Worm (Caenorhabditis elegans) whole organism, mixed stage, embryonic: ENCODE results near the gene snf-5.

Source experiments
- M03D4.4 ChIP-seq: sonication (generic microtip); optimal IDR thresholded peaks from 2 replicates; lab custom pipeline; 2017; ENCODE audit warnings: mild to moderate bottlenecking, missing genetic modification characterization, missing compliant biosample characterization
- bed-3 ChIP-seq: fragments of 200-800 bp; sonication (Bioruptor generic); optimal IDR thresholded peaks from 3 replicates; lab custom pipeline; 2018; ENCODE audit warnings: mild to moderate bottlenecking, missing genetic modification characterization, moderate library complexity, missing compliant biosample characterization
- ceh-83 ChIP-seq: fragments of 200-800 bp; sonication (Bioruptor generic); optimal IDR thresholded peaks from 2 replicates; lab custom pipeline; 2018; ENCODE audit warnings: mild to moderate bottlenecking, missing genetic modification characterization, missing compliant biosample characterization
- ham-2 ChIP-seq: fragments of 200-800 bp; sonication (Bioruptor generic); optimal IDR thresholded peaks from 2 replicates; lab custom pipeline; 2018; ENCODE audit warnings: mild to moderate bottlenecking, missing genetic modification characterization, missing compliant biosample characterization
- lsy-2 ChIP-seq: fragments of 150-350 bp; optimal IDR thresholded peaks from 2 replicates; lab custom pipeline; 2014; ENCODE audit warnings: missing biosample characterization, missing genetic modification characterization
- mab-5 ChIP-seq: fragments of 150-350 bp; optimal IDR thresholded peaks from 2 replicates; lab custom pipeline; 2014; ENCODE audit warnings: missing biosample characterization, missing genetic modification characterization
- nhr-12 ChIP-seq: fragments of 150-350 bp; optimal IDR thresholded peaks from 2 replicates; lab custom pipeline; 2014; ENCODE audit warnings: missing biosample characterization, missing genetic modification characterization

Gene snf-5

ce11 chrII:12813253-12813652, 52.3 kb downstream of the snf-5 start:
- TF ChIP-seq nhr-12 (tag; lab: Kevin White, UChicago) (no peak), M03D4.4 (no peak), bed-3 (GFP tag; lab: Kevin White, UChicago) (no peak), mab-5 (tag; lab: Kevin White, UChicago) (no peak), ham-2 (no peak), ceh-83 (GFP tag; lab: Kevin White, UChicago) (no peak), lsy-2 (tag; lab: Kevin White, UChicago) (no peak)
